Worm (Caenorhabditis elegans): ENCODE data around the gene sma-3.

DNA sequence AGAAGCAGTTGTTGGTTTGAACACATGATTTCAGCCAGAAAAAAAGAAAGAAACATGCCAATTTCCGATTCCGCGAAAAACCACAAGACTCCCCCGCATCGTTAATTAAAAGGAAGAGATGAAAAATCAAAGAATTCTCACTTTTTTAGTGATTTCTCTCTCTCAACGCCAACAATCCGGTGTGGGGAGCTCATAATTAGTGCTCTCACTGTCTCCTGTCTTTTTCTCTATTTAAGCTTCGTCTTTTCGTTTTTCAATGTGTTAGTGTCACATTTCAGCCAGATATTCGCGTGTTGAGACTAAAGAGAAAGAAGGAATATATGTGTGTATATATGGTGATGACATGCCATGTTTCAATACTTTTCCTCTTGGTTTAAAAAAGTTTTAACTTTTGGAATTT lies 10.0 kb upstream of the sma-3 start:
- TF ChIP-seq ztf-16 (tag; optimal IDR thresholded peaks at IDR 0.05) (no peak), hlh-30 (tag; optimal IDR thresholded peaks at IDR 0.05; ENCODE audit: insufficient read depth) (no peak), ama-1 (optimal IDR thresholded peaks at IDR 0.05) (no peak), elt-2 (tag; optimal IDR thresholded peaks at IDR 0.05) (no peak), zip-5 (tag; optimal IDR thresholded peaks at IDR 0.05) (no peak), sox-4 (tag; optimal IDR thresholded peaks at IDR 0.05) (no peak), pqm-1 (tag; optimal IDR thresholded peaks at IDR 0.05) (no peak), pat-9 (tag; optimal IDR thresholded peaks at IDR 0.05) (no peak), gmeb-2 (tag; optimal IDR thresholded peaks at IDR 0.05) (no peak), pha-2 (tag; optimal IDR thresholded peaks at IDR 0.05) (no peak)
